Worm (Caenorhabditis elegans) whole organism, L4 larva: Measurements from ENCODE around the gene F31B12.4.

Experiments
- ceh-82 ChIP-seq: sonication (generic microtip); optimal IDR thresholded peaks from 2 replicates; lab custom pipeline; 2017; ENCODE audit warnings: missing biosample characterization, missing genetic modification characterization
- daf-8 ChIP-seq: fragments of 200-800 bp; sonication (Bioruptor generic); IDR thresholded peaks from 2 replicates; pipeline ENCODE4 v1.3.6; 2022; ENCODE audit warnings: missing genetic modification characterization, missing compliant biosample characterization
- duxl-1 ChIP-seq: sonication (generic microtip); optimal IDR thresholded peaks from 2 replicates; lab custom pipeline; 2016; ENCODE audit warnings: mild to moderate bottlenecking, missing genetic modification characterization, moderate library complexity, missing compliant biosample characterization; ENCODE audit not compliant: poor library complexity
- jun-1 ChIP-seq: fragments of 150-350 bp; optimal IDR thresholded peaks from 2 replicates; lab custom pipeline; 2014; ENCODE audit warnings: missing biosample characterization, missing genetic modification reagents, missing genetic modification characterization
- lsy-2 ChIP-seq, 2 experiments: fragments of 150-350 bp in 1 of 2; sonication (generic microtip) in 1 of 2; optimal IDR thresholded peaks; 2 replicates each; lab custom pipeline; 2014 to 2017; ENCODE audit warnings: missing biosample characterization in 2 of 2, missing genetic modification characterization in 2 of 2
- sdz-12 ChIP-seq: fragments of 200-800 bp; sonication (Bioruptor generic); optimal IDR thresholded peaks from 2 replicates; lab custom pipeline; 2018; ENCODE audit warnings: mild to moderate bottlenecking, missing genetic modification characterization, missing compliant biosample characterization

DNA sequence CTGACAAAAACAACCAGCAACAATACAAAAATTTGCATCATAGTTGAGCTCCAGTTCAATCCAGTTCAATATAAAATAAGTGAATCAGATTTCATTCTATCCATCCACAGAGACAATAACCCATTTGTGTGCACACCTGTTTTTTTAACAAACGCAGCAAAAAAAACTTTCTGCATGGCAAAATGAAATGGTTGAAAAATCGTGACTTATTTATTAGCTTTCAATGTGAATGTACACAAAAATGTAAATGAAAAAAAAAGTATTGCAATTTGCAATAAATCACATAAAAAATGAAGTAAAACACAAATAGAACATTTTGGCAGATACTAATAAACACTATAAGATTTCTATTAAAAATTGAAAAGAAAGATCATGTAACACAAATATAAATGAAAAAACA, 9.9 kb upstream of the F31B12.4 start, which contains the start of gene T05A10.6:
- TF ChIP-seq ceh-82 (tag; lab: Kevin White, UChicago) (no peak), duxl-1 (no peak), daf-8 (GFP tag; lab: Robert Waterston, UW) (no peak), sdz-12 (GFP tag; lab: Kevin White, UChicago) (no peak), lsy-2 (tag; optimal IDR thresholded peaks at IDR 0.05; lab: Kevin White, UChicago) (no peak), jun-1 (tag; lab: Kevin White, UChicago) (no peak)
